Worm (Caenorhabditis elegans): ENCODE results near the gene rpb-8.

Gene rpb-8

DNA sequence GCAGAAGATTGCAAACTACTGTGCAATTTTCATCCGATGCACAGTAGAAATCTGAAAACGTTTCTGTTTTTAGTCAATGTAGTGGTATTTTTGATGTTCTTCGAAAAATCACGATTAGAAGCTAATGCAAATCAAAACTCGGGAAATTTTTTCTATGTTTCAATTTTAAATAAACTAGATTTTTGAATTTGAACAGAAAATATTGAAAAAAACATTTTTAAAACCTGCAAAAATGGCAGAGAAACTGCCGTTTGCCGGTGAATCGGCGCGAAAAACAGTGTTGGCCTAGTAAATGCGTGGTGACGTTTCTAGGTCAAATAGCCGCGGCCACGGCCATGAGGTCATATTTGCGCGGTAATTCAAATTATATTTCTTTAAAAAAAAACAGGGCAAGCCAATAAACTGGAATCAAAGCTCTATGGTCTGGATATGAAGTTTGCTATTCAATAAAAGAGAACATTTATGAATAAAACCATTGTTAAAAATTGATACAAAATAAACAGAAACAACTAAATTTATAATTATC is 12.4 kb upstream of the rpb-8 start, which contains the start of gene set-2 (continued):
- no peak for TF ChIP-seq nhr-42 (GFP tag; IDR thresholded peaks at IDR 0.05)
- TF ChIP-seq php-3 (GFP tag; IDR thresholded peaks at IDR 0.05), result no peak
- TF ChIP-seq Y75B8A.6 (GFP tag; IDR thresholded peaks at IDR 0.05), result no peak
- TF ChIP-seq set-16 (GFP tag; IDR thresholded peaks at IDR 0.05), result no peak
- no peak for TF ChIP-seq nhr-41 (GFP tag; IDR thresholded peaks at IDR 0.05)
- no peak for TF ChIP-seq spr-3 (GFP tag; optimal IDR thresholded peaks at IDR 0.05)
- TF ChIP-seq spr-1 (tag; optimal IDR thresholded peaks at IDR 0.05), result no peak
- TF ChIP-seq ces-1 (GFP tag; optimal IDR thresholded peaks at IDR 0.05), result no peak
- peak; percentile 47 for TF ChIP-seq hlh-30 (tag; optimal IDR thresholded peaks at IDR 0.05; ENCODE audit: insufficient read depth)
- no peak for TF ChIP-seq aly-2 (tag; optimal IDR thresholded peaks at IDR 0.05)
- no peak for TF ChIP-seq pha-4 (GFP tag; IDR thresholded peaks at IDR 0.05)
- TF ChIP-seq pha-4 (tag; optimal IDR thresholded peaks at IDR 0.05), result no peak
- no peak for TF ChIP-seq F10B5.3 (tag; optimal IDR thresholded peaks at IDR 0.05)
- TF ChIP-seq nhr-10 (tag; optimal IDR thresholded peaks at IDR 0.05), result no peak
- no peak for TF ChIP-seq jun-1 (tag; optimal IDR thresholded peaks at IDR 0.05)
- TF ChIP-seq ztf-7 (tag; optimal IDR thresholded peaks at IDR 0.05), result no peak
- no peak for TF ChIP-seq F26F4.8 (GFP tag; conservative IDR thresholded peaks at IDR 0.05)
- no peak for TF ChIP-seq Y5F2A.4 (GFP tag; optimal IDR thresholded peaks at IDR 0.05)
- TF ChIP-seq sdz-12 (GFP tag; optimal IDR thresholded peaks at IDR 0.05), result no peak
- TF ChIP-seq cey-2 (tag; optimal IDR thresholded peaks at IDR 0.05; ENCODE audit: borderline replicate concordance, insufficient read depth), result no peak
- TF ChIP-seq skn-1 (tag; optimal IDR thresholded peaks at IDR 0.05), result no peak
- TF ChIP-seq mes-2 (tag; optimal IDR thresholded peaks at IDR 0.05; ENCODE audit: poor library complexity, severe bottlenecking), result peak; percentile 99
- TF ChIP-seq ctbp-1 (GFP tag; IDR thresholded peaks at IDR 0.05), result no peak
- peak; percentile 52 for TF ChIP-seq dve-1 (tag; optimal IDR thresholded peaks at IDR 0.05; ENCODE audit: insufficient read depth)
- TF ChIP-seq pqm-1 (tag; optimal IDR thresholded peaks at IDR 0.05), result no peak
- TF ChIP-seq lin-39 (tag; optimal IDR thresholded peaks at IDR 0.05), result no peak
- TF ChIP-seq zip-2 (tag; optimal IDR thresholded peaks at IDR 0.05), result no peak
- peak; percentile 98 for TF ChIP-seq unc-130 (GFP tag; optimal IDR thresholded peaks at IDR 0.05)
- TF ChIP-seq duxl-1 (tag; optimal IDR thresholded peaks at IDR 0.05; ENCODE audit: poor library complexity), result peak; percentile 64
- TF ChIP-seq lin-29 (GFP tag; IDR thresholded peaks at IDR 0.05), result no peak
- TF ChIP-seq unc-62 (GFP tag; optimal IDR thresholded peaks at IDR 0.05 in 1 of 2), result no peak
- TF ChIP-seq unc-62 (tag; optimal IDR thresholded peaks at IDR 0.05), result no peak
- no peak for TF ChIP-seq T26A8.4 (GFP tag; IDR thresholded peaks at IDR 0.05)
- 0 out of 2 replicates have a peak, but pooled peaks have one; percentile 42 for TF ChIP-seq dmd-8 (GFP tag; IDR thresholded peaks at IDR 0.05)
- TF ChIP-seq ceh-82 (tag; optimal IDR thresholded peaks at IDR 0.05), result no peak
- no peak for TF ChIP-seq F37D6.2 (tag; optimal IDR thresholded peaks at IDR 0.05)
- TF ChIP-seq gei-8 (GFP tag; optimal IDR thresholded peaks at IDR 0.05), result no peak
- TF ChIP-seq dpl-1 (GFP tag; optimal IDR thresholded peaks at IDR 0.05), result peak; percentile 91
- peak; percentile 61; the same call in 1 of the 2 replicates for TF ChIP-seq D1046.2 (GFP tag; IDR thresholded peaks at IDR 0.05)
- TF ChIP-seq mdt-29 (GFP tag; IDR thresholded peaks at IDR 0.05), result no peak
- no peak for TF ChIP-seq tag-97 (GFP tag; IDR thresholded peaks at IDR 0.05)
- TF ChIP-seq ZK337.2 (GFP tag; IDR thresholded peaks at IDR 0.05), result peak; percentile 89
- no peak for TF ChIP-seq saeg-2 (GFP tag; IDR thresholded peaks at IDR 0.05)
- TF ChIP-seq attf-4 (tag; optimal IDR thresholded peaks at IDR 0.05), result no peak
- no peak for TF ChIP-seq mxl-2 (GFP tag; conservative IDR thresholded peaks at IDR 0.05)
- no peak for TF ChIP-seq snpc-4 (tag; optimal IDR thresholded peaks at IDR 0.05)
- TF ChIP-seq nhr-102 (tag; optimal IDR thresholded peaks at IDR 0.05), result peak; percentile 29
- TF ChIP-seq Y48G9A.11 (GFP tag; IDR thresholded peaks at IDR 0.05), result peak; percentile 68
- TF ChIP-seq zag-1 (tag; optimal IDR thresholded peaks at IDR 0.05), result no peak
- TF ChIP-seq lin-15B (tag; optimal IDR thresholded peaks at IDR 0.05), result no peak
- TF ChIP-seq lin-38 (GFP tag; IDR thresholded peaks at IDR 0.05), result peak; percentile 75
- peak in 1 of 2 experiments; percentile 66 for TF ChIP-seq lsy-2 (tag; optimal IDR thresholded peaks at IDR 0.05)

All from whole organism, L4 larva.